Worm (Caenorhabditis elegans): ENCODE measurements around the gene ZK945.6.
A peak's percentile ranks its signal among the peaks of the same experiment; 100 is the strongest.

Gene ZK945.6

ce11 chrII:10099804-10100360, 6.9 kb downstream of the ZK945.6 start, which contains the start of the genes pas-7 and puf-12:
pas-7 (minus strand) TSS chrII:10099854.
puf-12 (plus strand) TSS chrII:10100310.
- TF ChIP-seq skn-1 (tag; optimal IDR thresholded peaks at IDR 0.05) (peak; percentile 63), ztf-11 (tag; optimal IDR thresholded peaks at IDR 0.05) (no peak), lsy-2 (tag; optimal IDR thresholded peaks at IDR 0.05) (peak in 1 of 2 experiments; percentile 77), unc-55 (GFP tag; optimal IDR thresholded peaks at IDR 0.05) (peak; percentile 67), unc-62 (GFP tag; optimal IDR thresholded peaks at IDR 0.05) (no peak), C34F6.9 (tag; optimal IDR thresholded peaks at IDR 0.05) (peak; percentile 65), R02D3.7 (tag; optimal IDR thresholded peaks at IDR 0.05) (peak; percentile 5), nhr-129 (tag; optimal IDR thresholded peaks at IDR 0.05) (peak; percentile 59)

ce11 chrII:10099072-10099471, 7.7 kb downstream of the ZK945.6 start:
- TF ChIP-seq dmd-4 (tag; optimal IDR thresholded peaks at IDR 0.05) (no peak), nhr-129 (tag; optimal IDR thresholded peaks at IDR 0.05) (no peak), aly-2 (tag; optimal IDR thresholded peaks at IDR 0.05) (no peak), nhr-237 (tag; optimal IDR thresholded peaks at IDR 0.05) (no peak), unc-39 (tag; optimal IDR thresholded peaks at IDR 0.05) (no peak)

- TF ChIP-seq crh-2 (tag; optimal IDR thresholded peaks at IDR 0.05), result no peak
Measured at ce11 chrII:10098428-10098827, 8.3 kb downstream of the ZK945.6 start.

- TF ChIP-seq fos-1 (tag; optimal IDR thresholded peaks at IDR 0.05), result peak; percentile 72
- TF ChIP-seq nhr-11 (tag; optimal IDR thresholded peaks at IDR 0.05), result no peak
Measured at ce11 chrII:10095224-10095623, 11.5 kb downstream of the ZK945.6 start.

ce11 chrII:10094190-10094923, 12.4 kb downstream of the ZK945.6 start, which contains the start of gene lact-2:
lact-2 (plus strand) TSS chrII:10094873.
- TF ChIP-seq aly-2 (tag; optimal IDR thresholded peaks at IDR 0.05), result no peak
- no peak for TF ChIP-seq nhr-11 (tag; optimal IDR thresholded peaks at IDR 0.05)
- TF ChIP-seq Y55F3AM.14 (GFP tag; optimal IDR thresholded peaks at IDR 0.05), result no peak
- TF ChIP-seq zag-1 (tag; optimal IDR thresholded peaks at IDR 0.05), result no peak
- TF ChIP-seq fos-1 (tag; optimal IDR thresholded peaks at IDR 0.05), result peak; percentile 96
- no peak for TF ChIP-seq ceh-82 (tag; optimal IDR thresholded peaks at IDR 0.05)
- TF ChIP-seq lin-11 (tag; optimal IDR thresholded peaks at IDR 0.05), result no peak
- TF ChIP-seq nhr-12 (tag; optimal IDR thresholded peaks at IDR 0.05), result no peak
- peak; percentile 7 for TF ChIP-seq crh-2 (tag; optimal IDR thresholded peaks at IDR 0.05)
- no peak for TF ChIP-seq unc-39 (tag; optimal IDR thresholded peaks at IDR 0.05)
- no peak for TF ChIP-seq elt-1 (tag; optimal IDR thresholded peaks at IDR 0.05)

ce11 chrII:10093120-10093519, 13.7 kb downstream of the ZK945.6 start:
- TF ChIP-seq elt-3 (tag; optimal IDR thresholded peaks at IDR 0.05), result no peak
- TF ChIP-seq mdl-1 (tag; optimal IDR thresholded peaks at IDR 0.05), result no peak
- TF ChIP-seq ztf-1 (GFP tag; conservative IDR thresholded peaks at IDR 0.05), result no peak
- TF ChIP-seq C34F6.9 (tag; optimal IDR thresholded peaks at IDR 0.05), result no peak
- TF ChIP-seq sma-3 (GFP tag; optimal IDR thresholded peaks at IDR 0.05), result no peak
- TF ChIP-seq nhr-25 (tag; optimal IDR thresholded peaks at IDR 0.05), result no peak
- TF ChIP-seq snpc-4 (tag; optimal IDR thresholded peaks at IDR 0.05), result no peak

- TF ChIP-seq mdl-1 (tag; optimal IDR thresholded peaks at IDR 0.05), result no peak
- TF ChIP-seq zag-1 (tag; optimal IDR thresholded peaks at IDR 0.05), result no peak
- no peak for TF ChIP-seq elt-3 (tag; optimal IDR thresholded peaks at IDR 0.05)
- no peak for TF ChIP-seq sem-4 (tag; optimal IDR thresholded peaks at IDR 0.05)
- TF ChIP-seq gmeb-1 (tag; optimal IDR thresholded peaks at IDR 0.05), result no peak
- TF ChIP-seq nhr-21 (tag; optimal IDR thresholded peaks at IDR 0.05), result no peak
- TF ChIP-seq nhr-10 (tag; optimal IDR thresholded peaks at IDR 0.05), result no peak
- TF ChIP-seq fos-1 (tag; optimal IDR thresholded peaks at IDR 0.05), result no peak
- TF ChIP-seq unc-62 (GFP tag; optimal IDR thresholded peaks at IDR 0.05), result no peak
- TF ChIP-seq ztf-1 (GFP tag; conservative IDR thresholded peaks at IDR 0.05), result no peak
- TF ChIP-seq R02D3.7 (tag; optimal IDR thresholded peaks at IDR 0.05), result no peak
- TF ChIP-seq nhr-6 (tag; optimal IDR thresholded peaks at IDR 0.05), result no peak
- no peak for TF ChIP-seq lin-39 (tag; optimal IDR thresholded peaks at IDR 0.05)
- no peak for TF ChIP-seq crh-2 (tag; optimal IDR thresholded peaks at IDR 0.05)
- no peak for TF ChIP-seq nhr-11 (tag; optimal IDR thresholded peaks at IDR 0.05)
- no peak for TF ChIP-seq unc-39 (tag; optimal IDR thresholded peaks at IDR 0.05)
- TF ChIP-seq snpc-4 (tag; optimal IDR thresholded peaks at IDR 0.05), result no peak
Measured at ce11 chrII:10084482-10084881, 22.3 kb downstream of the ZK945.6 start.
